Worm (Caenorhabditis elegans) whole organism, late embryonic: ENCODE measurements around the gene C33D3.4.

ENCODE experiments used
- C38D4.7 ChIP-seq: fragments of 200-800 bp; sonication (Bioruptor generic); optimal IDR thresholded peaks from 2 replicates; lab custom pipeline; 2018; ENCODE audit warnings: mild to moderate bottlenecking, missing genetic modification characterization, moderate library complexity, missing compliant biosample characterization
- K09A11.1 ChIP-seq: sonication (generic microtip); optimal IDR thresholded peaks from 2 replicates; lab custom pipeline; 2017; ENCODE audit warnings: antibody characterized with exemption, mild to moderate bottlenecking, missing genetic modification characterization, missing compliant biosample characterization; ENCODE audit not compliant: insufficient read depth
- T23F11.4 ChIP-seq: fragments of 200-800 bp; sonication (Bioruptor generic); optimal IDR thresholded peaks from 2 replicates; lab custom pipeline; 2018; ENCODE audit warnings: mild to moderate bottlenecking, missing genetic modification characterization, missing compliant biosample characterization
- Y22D7AL.16 ChIP-seq: sonication (generic microtip); optimal IDR thresholded peaks from 2 replicates; lab custom pipeline; 2016; ENCODE audit warnings: missing genetic modification characterization, missing compliant biosample characterization
- ahr-1 ChIP-seq: sonication (generic microtip); optimal IDR thresholded peaks from 2 replicates; lab custom pipeline; 2016; ENCODE audit warnings: missing genetic modification characterization, missing compliant biosample characterization
- ama-1 ChIP-seq: fragments of 150-350 bp; optimal IDR thresholded peaks from 2 replicates; lab custom pipeline; 2014
- ceh-30 ChIP-seq: fragments of 150-350 bp; optimal IDR thresholded peaks from 2 replicates; lab custom pipeline; 2014; ENCODE audit warnings: missing biosample characterization, missing genetic modification characterization
- ceh-31 ChIP-seq: sonication (generic microtip); optimal IDR thresholded peaks from 2 replicates; lab custom pipeline; 2016; ENCODE audit warnings: missing genetic modification characterization, missing compliant biosample characterization
- ceh-6 ChIP-seq: fragments of 200-800 bp; sonication (Bioruptor generic); optimal IDR thresholded peaks from 2 replicates; lab custom pipeline; 2018; ENCODE audit warnings: mild to moderate bottlenecking, missing genetic modification characterization, missing compliant biosample characterization
- che-1 ChIP-seq: sonication (generic microtip); optimal IDR thresholded peaks from 2 replicates; lab custom pipeline; 2016; ENCODE audit warnings: mild to moderate bottlenecking, missing genetic modification characterization, missing compliant biosample characterization
- elt-2 ChIP-seq: sonication (generic microtip); optimal IDR thresholded peaks from 2 replicates; lab custom pipeline; 2016; ENCODE audit warnings: missing genetic modification reagents, missing genetic modification characterization, missing compliant biosample characterization
- fkh-6 ChIP-seq: sonication (generic microtip); optimal IDR thresholded peaks from 2 replicates; lab custom pipeline; 2016; ENCODE audit warnings: missing genetic modification characterization, missing compliant biosample characterization
- hlh-15 ChIP-seq: sonication (generic microtip); optimal IDR thresholded peaks from 2 replicates; lab custom pipeline; 2016; ENCODE audit warnings: missing genetic modification characterization, missing compliant biosample characterization
- hlh-30 ChIP-seq: sonication (generic microtip); optimal IDR thresholded peaks from 2 replicates; lab custom pipeline; 2017; ENCODE audit warnings: antibody characterized with exemption, missing genetic modification characterization, missing compliant biosample characterization; ENCODE audit not compliant: insufficient read depth
- hlh-6 ChIP-seq: sonication (generic microtip); optimal IDR thresholded peaks from 2 replicates; lab custom pipeline; 2016; ENCODE audit warnings: missing genotype, missing genetic modification characterization, missing compliant biosample characterization
- hlh-8 ChIP-seq: sonication (generic microtip); optimal IDR thresholded peaks from 2 replicates; lab custom pipeline; 2016; ENCODE audit warnings: missing genotype, missing genetic modification characterization, missing compliant biosample characterization
- lim-6 ChIP-seq: sonication (generic microtip); optimal IDR thresholded peaks from 2 replicates; lab custom pipeline; 2016; ENCODE audit warnings: missing genetic modification characterization, missing compliant biosample characterization
- lin-11 ChIP-seq: fragments of 200-800 bp; sonication (Bioruptor generic); optimal IDR thresholded peaks from 2 replicates; lab custom pipeline; 2018; ENCODE audit warnings: mild to moderate bottlenecking, missing genetic modification characterization, missing compliant biosample characterization
- madf-2 ChIP-seq: sonication (generic microtip); optimal IDR thresholded peaks from 2 replicates; lab custom pipeline; 2017; ENCODE audit warnings: missing genetic modification characterization, missing compliant biosample characterization
- mec-3 ChIP-seq: sonication (generic microtip); optimal IDR thresholded peaks from 2 replicates; lab custom pipeline; 2016; ENCODE audit warnings: borderline replicate concordance, missing genetic modification characterization, missing compliant biosample characterization
- nfya-1 ChIP-seq: sonication (generic microtip); optimal IDR thresholded peaks from 2 replicates; lab custom pipeline; 2017; ENCODE audit warnings: missing genetic modification characterization, mild to moderate bottlenecking, missing compliant biosample characterization, antibody characterized with exemption, moderate library complexity
- nhr-232 ChIP-seq: sonication (generic microtip); optimal IDR thresholded peaks from 2 replicates; lab custom pipeline; 2016; ENCODE audit warnings: missing genetic modification characterization, missing compliant biosample characterization
- npax-4 ChIP-seq: sonication (generic microtip); optimal IDR thresholded peaks from 2 replicates; lab custom pipeline; 2016; ENCODE audit warnings: missing genetic modification characterization, missing compliant biosample characterization
- odd-2 ChIP-seq: sonication (generic microtip); optimal IDR thresholded peaks from 2 replicates; lab custom pipeline; 2017; ENCODE audit warnings: antibody characterized with exemption, mild to moderate bottlenecking, missing genetic modification characterization, missing compliant biosample characterization
- pqm-1 ChIP-seq: sonication (generic microtip); optimal IDR thresholded peaks from 2 replicates; lab custom pipeline; 2016; ENCODE audit warnings: missing genetic modification characterization, missing compliant biosample characterization
- ref-2 ChIP-seq: sonication (generic microtip); optimal IDR thresholded peaks from 2 replicates; lab custom pipeline; 2016; ENCODE audit warnings: missing genetic modification characterization, missing compliant biosample characterization
- sdc-2 ChIP-seq: sonication (generic microtip); optimal IDR thresholded peaks from 2 replicates; lab custom pipeline; 2016; ENCODE audit warnings: missing genotype, missing genetic modification characterization, missing compliant biosample characterization
- tbx-2 ChIP-seq: sonication (generic microtip); optimal IDR thresholded peaks from 2 replicates; lab custom pipeline; 2016; ENCODE audit warnings: missing genetic modification characterization, missing compliant biosample characterization
- ttx-3 ChIP-seq: sonication (generic microtip); optimal IDR thresholded peaks from 2 replicates; lab custom pipeline; 2016; ENCODE audit warnings: missing genetic modification reagents, missing genetic modification characterization, missing compliant biosample characterization
- unc-3 ChIP-seq, 2 experiments: fragments of 200-800 bp in 1 of 2; sonication (Bioruptor generic) in 1 of 2; sonication (generic microtip) in 1 of 2; conservative IDR thresholded peaks in 1 of 2; optimal IDR thresholded peaks in 1 of 2; 2 replicates each; pipeline versions ENCODE4 v1.3.6 to Lab custom; 2016 to 2022; ENCODE audit warnings: missing compliant biosample characterization in 2 of 2, missing genetic modification characterization in 2 of 2, missing genetic modification reagents in 1 of 2
- unc-55 ChIP-seq: sonication (generic microtip); optimal IDR thresholded peaks from 2 replicates; lab custom pipeline; 2017; ENCODE audit warnings: missing biosample characterization, missing genetic modification reagents, missing genetic modification characterization
- zip-5 ChIP-seq: sonication (generic microtip); optimal IDR thresholded peaks from 2 replicates; lab custom pipeline; 2016; ENCODE audit warnings: missing genetic modification characterization, missing compliant biosample characterization

C33D3.4 gene

ce11 chrX:10476573-10476972 is 12.3 kb upstream of the C33D3.4 start, which contains the start of gene C39B10.7:
Gene C39B10.7 (plus strand): TSS chrX:10476873.
- no peak for TF ChIP-seq ahr-1 (tag; lab: Kevin White, UChicago)
- TF ChIP-seq hlh-6 = no peak
- no peak for TF ChIP-seq hlh-30 (tag; lab: Kevin White, UChicago)
- TF ChIP-seq fkh-6 (tag; lab: Kevin White, UChicago) = no peak
- no peak for TF ChIP-seq C38D4.7
- TF ChIP-seq Y22D7AL.16 (tag; lab: Kevin White, UChicago) = no peak

ce11 chrX:10477172-10477985 is 11.5 kb upstream of the C33D3.4 start:
- TF ChIP-seq unc-3 (GFP tag; conservative IDR thresholded peaks at IDR 0.05; lab: Robert Waterston, UW) (no peak), unc-3 (tag; optimal IDR thresholded peaks at IDR 0.05; lab: Kevin White, UChicago) (no peak), nhr-232 (tag; lab: Kevin White, UChicago) (no peak), hlh-30 (tag; lab: Kevin White, UChicago) (no peak), odd-2 (no peak), hlh-8 (tag; lab: Kevin White, UChicago) (no peak), nfya-1 (tag; lab: Kevin White, UChicago) (no peak), ceh-30 (tag; lab: Kevin White, UChicago) (no peak), che-1 (tag; lab: Kevin White, UChicago) (no peak), madf-2 (tag; lab: Kevin White, UChicago) (no peak), lin-11 (no peak), ceh-31 (tag; lab: Kevin White, UChicago) (no peak), ama-1 (no peak), lim-6 (tag; lab: Kevin White, UChicago) (no peak), unc-55 (GFP tag; lab: Kevin White, UChicago) (no peak), elt-2 (no peak), ttx-3 (no peak), mec-3 (tag; lab: Kevin White, UChicago) (no peak), K09A11.1 (no peak), ref-2 (tag; lab: Kevin White, UChicago) (no peak), zip-5 (tag; lab: Kevin White, UChicago) (no peak)
- TF ChIP-seq, all 69 proteins: peak for 0

ce11 chrX:10479108-10479738 is 9.6 kb upstream of the C33D3.4 start:
- TF ChIP-seq hlh-15 (no peak), npax-4 (tag; lab: Kevin White, UChicago) (no peak), ceh-30 (tag; lab: Kevin White, UChicago) (no peak), tbx-2 (tag; lab: Kevin White, UChicago) (no peak)

ce11 chrX:10480563-10481290 is 8.1 kb upstream of the C33D3.4 start, which contains the start of gene elt-2:
Gene elt-2 (plus strand): TSS chrX:10481240.
- peak; percentile 3 for TF ChIP-seq pqm-1 (tag; lab: Kevin White, UChicago)
- TF ChIP-seq nhr-232 (tag; lab: Kevin White, UChicago) = no peak

ce11 chrX:10482272-10482671 is 6.6 kb upstream of the C33D3.4 start:
- TF ChIP-seq ceh-6 (GFP tag; lab: Kevin White, UChicago) (no peak), lim-6 (tag; lab: Kevin White, UChicago) (no peak), T23F11.4 (GFP tag; lab: Kevin White, UChicago) (no peak), ceh-30 (tag; lab: Kevin White, UChicago) (no peak), sdc-2 (tag; lab: Kevin White, UChicago) (no peak)
